Worm (Caenorhabditis elegans) whole organism, L1 larva: Measurements from ENCODE around the gene K08H10.10.

Experiments used
- ama-1 ChIP-seq: fragments of 150-350 bp; optimal IDR thresholded peaks from 2 replicates; lab custom pipeline; 2014
- lsy-2 ChIP-seq, 2 experiments: fragments of 150-350 bp; optimal IDR thresholded peaks; 2 replicates each; lab custom pipeline; 2014; ENCODE audit warnings: missing biosample characterization in 2 of 2, missing genetic modification characterization in 2 of 2
- nhr-20 ChIP-seq: sonication (generic microtip); optimal IDR thresholded peaks from 2 replicates; lab custom pipeline; 2016; ENCODE audit warnings: mild to moderate bottlenecking, missing genetic modification characterization, missing compliant biosample characterization
- skn-1 ChIP-seq: fragments of 150-350 bp; optimal IDR thresholded peaks from 2 replicates; lab custom pipeline; 2014; ENCODE audit warnings: missing biosample characterization, missing genetic modification characterization

- TF ChIP-seq ama-1 (lab: Kevin White, UChicago) (no peak), skn-1 (tag; lab: Kevin White, UChicago) (no peak), lsy-2 (tag; optimal IDR thresholded peaks at IDR 0.05; lab: Kevin White, UChicago) (no peak), nhr-20 (tag; lab: Kevin White, UChicago) (no peak)
These were observed 22.2 kb downstream of the K08H10.10 start for ce11 chrV:10023062-10023536.
